Worm (Caenorhabditis elegans): ENCODE measurements around the gene Y39E4B.6.

The Y39E4B.6 gene

DNA sequence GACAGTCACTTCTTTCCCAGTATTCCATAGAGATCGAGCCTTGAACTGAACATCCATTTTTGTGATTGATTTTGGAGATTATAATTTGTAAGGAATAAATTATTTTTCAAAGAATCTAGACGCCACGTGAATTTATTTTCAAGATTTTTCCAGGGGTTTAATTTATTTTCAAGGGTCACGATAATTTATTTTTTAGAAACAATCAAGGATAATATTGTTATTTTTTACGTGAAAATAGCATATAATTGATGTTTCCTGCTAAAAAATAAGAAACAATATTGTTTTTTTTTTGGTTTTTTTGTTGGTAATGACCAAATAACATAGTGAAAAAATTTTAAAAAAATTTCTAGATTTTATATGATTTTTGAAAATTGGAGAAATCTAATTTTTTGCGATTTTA lies 40.9 kb upstream of the Y39E4B.6 start, which contains the start of gene F14F7.4:
F14F7.4 (minus strand) TSS at position 101 of the 400 bp plus-strand sequence.
- TF ChIP-seq C04F5.9 (tag; optimal IDR thresholded peaks at IDR 0.05) (no peak), unc-62 (GFP tag; optimal IDR thresholded peaks at IDR 0.05) (no peak), ces-1 (GFP tag; optimal IDR thresholded peaks at IDR 0.05) (no peak), pax-3 (tag; optimal IDR thresholded peaks at IDR 0.05) (no peak), zip-4 (GFP tag; optimal IDR thresholded peaks at IDR 0.05) (no peak), rnt-1 (tag; optimal IDR thresholded peaks at IDR 0.05) (no peak), ztf-11 (tag; optimal IDR thresholded peaks at IDR 0.05) (no peak), lin-14 (GFP tag; optimal IDR thresholded peaks at IDR 0.05) (no peak), grh-1 (GFP tag; IDR thresholded peaks at IDR 0.05) (no peak), nhr-237 (tag; optimal IDR thresholded peaks at IDR 0.05) (no peak), swsn-7 (tag; optimal IDR thresholded peaks at IDR 0.05) (no peak), Y116A8C.19 (tag; optimal IDR thresholded peaks at IDR 0.05; ENCODE audit: borderline replicate concordance) (no peak), xbp-1 (tag; optimal IDR thresholded peaks at IDR 0.05) (no peak), vab-15 (tag; optimal IDR thresholded peaks at IDR 0.05) (no peak), egl-27 (tag; optimal IDR thresholded peaks at IDR 0.05) (no peak), aha-1 (tag; optimal IDR thresholded peaks at IDR 0.05) (no peak), irx-1 (tag; optimal IDR thresholded peaks at IDR 0.05) (no peak), isw-1 (GFP tag; IDR thresholded peaks at IDR 0.05) (no peak)

DNA sequence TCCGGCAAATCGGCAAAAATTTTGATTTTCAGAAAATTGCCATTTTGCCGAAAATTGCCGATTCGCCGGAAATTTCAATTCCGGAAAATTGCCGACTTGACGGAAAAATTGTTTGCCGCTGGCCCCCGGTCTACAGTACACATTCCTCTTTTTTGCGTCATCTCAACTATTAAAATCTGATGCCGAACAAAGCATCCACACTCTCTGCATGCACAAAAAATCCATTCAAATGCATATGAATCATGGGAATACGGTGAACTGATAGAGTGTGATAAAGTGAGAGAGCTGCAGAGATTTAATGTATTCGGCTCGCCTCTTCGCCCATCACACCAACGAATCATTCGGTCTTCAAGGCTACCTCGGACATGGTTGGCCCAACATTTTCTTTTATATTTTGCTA lies 40.0 kb upstream of the Y39E4B.6 start, which contains the start of gene F14F7.7:
F14F7.7 (plus strand) TSS at position 354 of the 400 bp plus-strand sequence.
- no peak for TF ChIP-seq nhr-28 (tag; optimal IDR thresholded peaks at IDR 0.05)
- TF ChIP-seq efl-1 (optimal IDR thresholded peaks at IDR 0.05), result no peak
- peak in 1 of 2 experiments; percentile 22 for TF ChIP-seq efl-1 (GFP tag; optimal IDR thresholded peaks at IDR 0.05 in 1 of 2)

DNA sequence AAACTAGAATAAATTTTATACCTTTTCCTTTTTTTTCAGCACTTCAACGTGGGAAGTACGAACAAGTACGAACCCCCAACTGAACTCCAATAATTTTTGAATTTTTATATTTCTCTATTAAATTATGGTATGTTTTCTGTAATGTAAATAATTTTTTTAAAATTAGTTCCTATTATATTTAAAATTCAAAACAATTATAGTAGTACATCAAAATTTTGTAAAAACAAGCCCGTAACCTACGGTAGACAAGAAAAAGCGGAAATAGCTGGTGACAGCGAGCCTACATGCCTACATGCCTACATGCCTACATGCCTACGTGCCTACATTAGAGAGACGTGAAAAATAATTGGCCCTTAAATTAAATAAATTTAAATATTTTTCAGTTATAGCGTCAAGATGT lies 38.9 kb upstream of the Y39E4B.6 start, which contains the start of gene F14F7.5:
F14F7.5 (plus strand) TSS at position 301 of the 400 bp plus-strand sequence.
- TF ChIP-seq unc-30 (tag; optimal IDR thresholded peaks at IDR 0.05), result no peak
- no peak for TF ChIP-seq rnt-1 (tag; optimal IDR thresholded peaks at IDR 0.05)
- TF ChIP-seq dsc-1 (tag; optimal IDR thresholded peaks at IDR 0.05), result no peak
- TF ChIP-seq isw-1 (GFP tag; IDR thresholded peaks at IDR 0.05), result no peak
- no peak for TF ChIP-seq blmp-1 (tag; optimal IDR thresholded peaks at IDR 0.05)
- TF ChIP-seq vab-15 (tag; optimal IDR thresholded peaks at IDR 0.05), result no peak
- no peak for TF ChIP-seq lin-13 (GFP tag; optimal IDR thresholded peaks at IDR 0.05)
- no peak for TF ChIP-seq tbx-2 (tag; optimal IDR thresholded peaks at IDR 0.05)
- TF ChIP-seq lin-14 (GFP tag; optimal IDR thresholded peaks at IDR 0.05), result no peak
- TF ChIP-seq fkh-8 (tag; optimal IDR thresholded peaks at IDR 0.05), result no peak
- TF ChIP-seq pax-3 (tag; optimal IDR thresholded peaks at IDR 0.05), result no peak

DNA sequence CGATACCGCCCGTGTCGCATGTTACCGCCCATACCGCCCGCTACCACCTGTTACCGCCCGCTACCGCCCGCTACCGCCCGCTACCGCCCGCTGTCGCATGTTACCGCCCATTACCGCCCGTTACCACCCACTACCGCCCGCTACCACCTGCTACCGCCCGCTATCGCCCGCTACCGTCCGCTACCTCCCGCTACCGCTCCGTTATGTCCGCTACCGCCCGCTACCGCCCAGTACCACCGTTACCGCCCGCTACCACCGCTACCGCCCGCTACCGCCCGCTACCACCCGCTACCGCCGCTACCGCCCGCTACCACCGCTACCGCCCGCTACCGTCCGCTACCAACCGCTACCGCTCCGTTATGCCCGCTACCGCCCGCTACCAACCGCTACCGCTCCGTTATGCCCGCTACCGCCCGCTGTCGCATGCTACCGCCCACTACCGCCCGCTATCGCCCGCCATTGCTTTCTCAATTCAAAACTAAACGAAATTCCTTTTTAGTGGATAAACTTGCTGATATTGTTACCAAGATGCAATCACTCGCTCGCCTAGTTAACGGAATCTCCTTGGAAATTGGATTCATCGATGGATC lies 38.0 kb upstream of the Y39E4B.6 start:
- TF ChIP-seq ama-1 (optimal IDR thresholded peaks at IDR 0.05) (no peak), nhr-47 (tag; optimal IDR thresholded peaks at IDR 0.05) (no peak), mep-1 (tag; optimal IDR thresholded peaks at IDR 0.05) (no peak), dpl-1 (GFP tag; optimal IDR thresholded peaks at IDR 0.05) (no peak), sptf-1 (tag; optimal IDR thresholded peaks at IDR 0.05) (no peak), ceh-8 (GFP tag; optimal IDR thresholded peaks at IDR 0.05) (peak; percentile 54)

DNA sequence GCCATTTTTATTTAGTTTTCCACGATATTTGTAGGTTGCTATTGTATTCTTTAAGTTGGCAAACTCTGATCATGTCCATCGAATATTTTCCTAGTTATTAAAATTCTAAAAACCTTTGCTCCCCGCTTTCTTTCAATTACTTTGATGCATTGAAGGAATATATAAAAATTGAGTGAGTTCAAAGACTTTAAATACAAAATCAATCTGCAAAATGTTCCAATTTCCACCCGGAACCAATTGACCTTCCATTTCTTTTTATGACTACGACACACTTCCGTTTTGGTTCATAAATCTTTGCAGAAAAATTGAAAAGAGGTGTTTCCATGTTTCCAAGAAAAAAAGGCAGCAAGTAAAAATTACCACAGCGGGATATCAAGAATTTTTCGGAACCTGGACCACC lies 30.8 kb upstream of the Y39E4B.6 start, which contains the start of gene F54F12.2:
F54F12.2 (plus strand) TSS at position 301 of the 400 bp plus-strand sequence.
- no peak for TF ChIP-seq C04F5.9 (tag; optimal IDR thresholded peaks at IDR 0.05)
- TF ChIP-seq snpc-4 (tag; optimal IDR thresholded peaks at IDR 0.05), result no peak

Data from whole organism, L1 larva.